Fruit fly (Drosophila melanogaster) S2 (cell line): ENCODE measurements around the gene Arfip.

Experiments
- CG8478 ChIP-seq: fragments of >200 bp; optimal IDR thresholded peaks from 2 replicates; lab custom pipeline; 2018
- CTCF ChIP-seq, 2 experiments: fragments of >200 bp; optimal IDR thresholded peaks; 2 replicates each; lab custom pipeline; 2018

dm6 chr3R:11234918-11235371 is at the start of gene Arfip, which contains the start of gene CG17721:
- TF ChIP-seq CTCF (optimal IDR thresholded peaks at IDR 0.05; lab: Kevin White, UChicago): peak in 1 of 2 experiments; percentile 11
- no peak for TF ChIP-seq CG8478 (lab: Kevin White, UChicago)
